Fruit fly (Drosophila melanogaster): ENCODE results near the gene zfh2.

The zfh2 gene

DNA sequence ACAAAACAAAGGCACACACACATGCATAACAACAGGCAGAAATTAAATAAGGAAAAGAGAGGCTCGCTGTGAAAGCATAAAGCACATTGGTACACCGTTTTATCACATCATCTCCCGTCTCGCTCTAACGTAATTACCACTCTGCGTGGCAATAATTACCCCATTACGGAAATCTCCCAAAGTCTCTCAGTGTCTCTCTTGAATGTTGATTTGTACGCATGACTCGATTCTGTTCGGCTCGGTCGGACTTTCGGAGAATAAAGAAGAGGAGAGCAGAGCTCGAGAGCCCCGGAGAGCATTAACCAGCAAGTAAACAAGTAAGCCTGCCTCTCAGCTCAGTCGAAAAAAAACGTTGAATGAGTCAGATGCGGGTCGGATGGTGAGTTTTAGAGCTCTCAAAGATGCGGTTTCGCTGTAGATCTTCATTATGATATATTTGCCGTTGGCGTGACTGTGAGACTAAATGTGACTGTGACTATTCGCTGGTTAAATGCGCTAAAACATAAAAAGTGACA, at the start of gene zfh2:
zfh2 (plus strand) TSS at position 332 of the 515 bp plus-strand sequence.
- TF ChIP-seq CG17801 (GFP tag; optimal IDR thresholded peaks at IDR 0.05; ENCODE audit: partially characterized antibody): no peak

DNA sequence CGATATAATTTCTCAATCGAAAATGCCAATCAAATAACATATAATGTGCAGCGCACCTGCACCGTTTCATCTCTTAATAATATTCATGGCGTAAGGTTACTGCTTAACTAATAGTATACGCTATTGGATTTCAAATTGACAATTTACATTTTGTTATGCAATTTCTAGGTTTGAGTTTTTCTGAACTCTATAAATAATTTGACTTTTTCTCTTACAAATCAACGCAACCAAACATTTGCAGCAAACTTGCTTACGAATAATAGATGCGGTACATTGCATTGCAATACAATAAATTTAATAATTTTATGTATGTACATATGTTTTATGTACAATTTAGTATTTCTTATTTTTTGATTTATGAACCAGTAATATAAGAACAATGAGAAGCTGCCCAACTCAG, 48.3 kb upstream of the zfh2 start:
- no peak for TF ChIP-seq CG17801 (GFP tag; optimal IDR thresholded peaks at IDR 0.05; ENCODE audit: partially characterized antibody)

DNA sequence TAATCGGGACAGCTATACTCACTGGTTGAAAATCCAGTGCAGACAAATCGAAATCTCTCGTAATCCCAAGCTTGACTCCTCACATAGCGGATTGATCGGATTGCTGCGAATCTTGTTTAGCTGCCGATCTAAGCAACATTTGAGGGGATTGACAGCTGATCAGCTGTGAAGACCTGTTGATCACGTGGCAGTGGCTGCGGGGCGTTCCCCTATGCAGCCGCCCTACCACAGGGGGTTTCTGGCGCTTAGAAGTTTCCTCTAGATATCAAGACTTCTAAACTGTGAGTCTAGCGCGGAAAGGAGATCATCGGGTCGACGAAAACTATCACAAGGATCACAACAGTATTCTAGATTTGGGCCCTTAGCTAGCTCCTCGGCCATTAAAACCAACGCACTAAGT, 43.0 kb upstream of the zfh2 start:
- no peak for TF ChIP-seq CG17801 (GFP tag; optimal IDR thresholded peaks at IDR 0.05; ENCODE audit: partially characterized antibody)

DNA sequence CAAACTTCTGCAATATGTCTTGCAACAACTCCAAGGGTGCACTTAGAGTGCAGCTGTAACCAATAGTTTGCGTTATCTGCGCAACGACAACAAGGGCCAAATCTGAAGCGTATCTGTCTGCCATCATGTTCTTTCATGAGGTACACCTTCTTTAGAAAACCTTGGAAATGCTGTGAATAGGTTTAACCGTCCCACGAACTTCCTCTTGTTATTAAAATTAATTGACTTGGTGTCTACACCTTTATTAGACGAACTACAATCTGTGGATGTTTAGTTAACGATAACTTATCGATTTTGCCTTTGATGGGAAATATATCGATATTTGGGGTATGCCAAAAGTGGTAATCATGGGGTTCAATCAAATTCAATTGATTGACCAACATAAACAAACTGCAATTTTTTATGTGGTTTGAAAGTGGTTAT, 35.1 kb upstream of the zfh2 start, which contains the start of gene Taf3:
Taf3 (minus strand) TSS at position 286 of the 423 bp plus-strand sequence.
- TF ChIP-seq CG17801 (GFP tag; optimal IDR thresholded peaks at IDR 0.05; ENCODE audit: partially characterized antibody): peak; percentile 3

DNA sequence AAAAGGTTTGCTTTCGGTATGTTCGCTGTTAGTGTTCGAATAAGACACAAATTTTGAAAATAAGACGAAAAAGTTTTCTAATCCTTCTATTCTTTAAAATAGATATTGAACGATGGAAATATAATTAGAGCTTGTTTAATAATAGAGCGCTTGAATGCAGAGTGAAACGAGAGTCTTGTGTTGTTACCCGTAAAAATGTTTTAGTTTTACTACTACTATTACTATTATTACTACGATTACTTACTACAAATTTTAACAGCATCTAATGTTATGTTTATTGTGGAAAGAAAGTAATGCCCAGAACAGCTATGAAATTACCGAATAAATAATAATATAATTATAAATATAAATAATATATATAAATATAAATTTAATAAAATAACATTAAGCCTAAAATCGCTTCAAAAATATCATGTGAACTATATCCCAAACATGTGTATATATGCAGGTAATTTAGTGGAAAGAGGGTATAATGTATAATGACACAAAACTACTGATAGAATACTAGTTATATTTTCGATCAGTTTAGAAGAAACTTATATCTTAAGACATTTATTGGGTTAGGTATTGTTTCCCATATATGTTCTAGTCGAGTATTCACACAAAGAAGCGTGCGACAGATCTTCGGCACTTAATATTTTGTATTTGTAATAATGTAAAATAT, 34.5 kb upstream of the zfh2 start, which contains the start of gene CG33941:
CG33941 (plus strand) TSS at position 522 of the 664 bp plus-strand sequence.
- TF ChIP-seq CG17801 (GFP tag; optimal IDR thresholded peaks at IDR 0.05; ENCODE audit: partially characterized antibody): no peak

DNA sequence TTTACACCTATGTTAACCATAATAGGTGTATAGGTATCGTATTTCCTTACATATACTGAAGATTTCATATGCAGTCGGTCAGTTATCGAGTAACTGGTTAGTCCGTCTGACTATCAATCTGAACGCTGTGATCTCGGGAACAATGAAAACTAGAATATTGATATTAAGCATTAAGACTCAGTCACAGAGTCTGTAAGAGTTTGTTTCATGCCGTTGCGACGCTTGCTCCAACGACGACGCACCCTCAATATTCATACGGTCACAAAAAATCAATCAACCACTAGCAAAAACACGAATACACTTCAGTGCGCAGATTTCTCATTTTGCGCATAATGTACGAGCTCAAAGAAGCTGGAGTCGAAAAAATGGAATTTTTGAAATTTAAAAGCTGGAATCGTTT, 33.6 kb upstream of the zfh2 start:
- no peak for TF ChIP-seq CG17801 (GFP tag; optimal IDR thresholded peaks at IDR 0.05; ENCODE audit: partially characterized antibody)

DNA sequence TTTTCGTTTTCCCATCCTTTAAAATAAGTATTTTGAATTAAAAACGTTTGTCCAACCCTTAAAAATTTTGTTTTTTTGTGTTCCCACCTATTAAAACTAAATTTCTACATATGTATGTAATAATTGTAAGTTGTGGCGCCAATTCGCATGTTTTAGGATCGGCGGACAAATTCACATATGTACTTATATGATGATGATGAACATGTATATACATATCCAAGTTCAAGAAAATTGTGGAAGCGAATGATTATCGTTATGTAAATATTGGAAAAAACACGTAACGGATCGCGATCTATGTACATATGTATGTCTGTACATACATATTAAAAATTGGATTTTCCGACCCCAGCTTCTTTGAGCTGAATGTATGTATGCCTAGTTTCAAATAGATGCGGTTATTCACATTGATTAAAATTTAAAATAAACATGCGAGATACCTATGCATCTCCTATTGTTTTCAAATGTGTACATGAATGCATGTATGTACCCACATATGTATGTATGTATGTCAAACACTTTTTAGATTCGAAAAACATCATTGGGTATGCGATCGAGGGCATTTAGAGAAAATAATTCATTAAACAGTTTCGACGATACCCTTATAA, 32.9 kb upstream of the zfh2 start:
- TF ChIP-seq CG17801 (GFP tag; optimal IDR thresholded peaks at IDR 0.05; ENCODE audit: partially characterized antibody): no peak

DNA sequence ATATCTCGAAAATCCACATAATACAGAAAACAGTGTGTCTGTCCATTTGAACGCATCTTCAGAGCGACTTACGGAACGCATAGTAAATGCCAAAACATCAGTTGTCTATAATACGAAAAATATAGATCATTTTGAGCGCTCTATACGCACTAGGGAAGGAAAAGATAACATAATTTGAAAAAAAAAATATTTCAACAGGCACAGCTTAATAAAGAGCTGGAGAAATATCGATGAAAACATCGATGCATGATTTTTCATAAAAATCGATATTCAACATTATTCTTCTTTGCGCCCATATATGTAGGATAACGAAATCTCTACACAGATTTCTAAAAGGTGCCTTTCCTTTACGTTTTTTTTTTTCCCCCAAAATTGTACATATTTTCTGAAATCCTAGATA, 19.9 kb upstream of the zfh2 start:
- no peak for TF ChIP-seq CG17801 (GFP tag; optimal IDR thresholded peaks at IDR 0.05; ENCODE audit: partially characterized antibody)

DNA sequence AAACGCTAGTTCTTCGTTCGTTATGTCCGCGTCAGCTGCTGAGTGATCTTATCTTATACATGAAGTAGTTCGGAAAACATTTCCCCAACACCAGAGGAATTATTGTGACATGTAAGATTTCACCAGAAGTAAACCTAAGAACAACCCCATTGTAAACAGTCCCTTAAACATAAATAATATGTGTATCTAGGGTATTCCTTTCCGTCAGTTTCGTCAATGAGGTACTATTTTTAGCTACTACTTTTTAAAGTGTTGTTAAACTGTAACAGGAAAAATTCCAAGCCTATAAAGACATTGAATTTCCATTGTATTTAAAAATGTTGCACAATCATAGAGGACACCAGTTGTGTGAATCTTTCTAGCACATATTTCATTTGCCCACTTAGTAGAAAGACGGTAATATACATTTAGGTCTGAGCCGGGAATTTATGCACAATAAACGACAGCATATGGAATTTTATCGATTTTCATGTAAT, 18.9 kb upstream of the zfh2 start:
- no peak for TF ChIP-seq CG17801 (GFP tag; optimal IDR thresholded peaks at IDR 0.05; ENCODE audit: partially characterized antibody)

DNA sequence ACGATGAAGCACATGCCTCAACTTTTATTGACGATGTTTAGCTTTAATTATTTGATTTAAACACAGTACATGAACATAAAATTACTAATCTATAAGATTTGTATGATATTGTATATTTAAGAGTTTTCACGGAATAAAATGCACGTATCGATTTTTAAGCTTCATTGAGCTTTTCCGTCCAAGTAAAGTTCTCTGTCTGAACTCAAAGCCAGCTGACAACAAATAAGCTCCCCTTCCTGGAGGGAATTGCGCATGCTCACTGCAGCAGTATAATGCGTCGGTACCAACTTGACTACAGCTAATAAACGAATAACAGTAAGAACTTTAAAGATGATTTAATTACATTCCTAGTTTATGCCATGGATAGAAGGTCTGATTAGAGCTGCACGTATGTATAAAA, 18.0 kb upstream of the zfh2 start:
- TF ChIP-seq CG17801 (GFP tag; optimal IDR thresholded peaks at IDR 0.05; ENCODE audit: partially characterized antibody): no peak

DNA sequence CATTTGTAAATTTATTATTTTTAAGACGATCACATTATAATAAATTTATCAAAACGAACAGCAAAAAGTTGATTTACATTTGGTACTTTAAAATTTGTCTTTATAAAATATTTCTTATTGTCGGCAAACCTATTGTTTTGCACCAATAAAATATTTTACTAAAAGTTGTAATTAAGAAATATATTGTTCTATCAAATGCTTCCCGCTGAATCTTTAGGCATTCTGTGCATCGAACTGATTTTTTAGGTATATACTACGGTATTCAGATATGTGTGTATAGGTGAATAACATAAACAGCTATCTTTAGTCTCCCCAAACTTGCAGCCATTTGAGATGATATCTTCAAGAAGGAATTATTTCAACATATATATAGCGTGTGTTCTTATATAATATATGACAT, 15.8 kb upstream of the zfh2 start:
- no peak for TF ChIP-seq CG17801 (GFP tag; optimal IDR thresholded peaks at IDR 0.05; ENCODE audit: partially characterized antibody)

DNA sequence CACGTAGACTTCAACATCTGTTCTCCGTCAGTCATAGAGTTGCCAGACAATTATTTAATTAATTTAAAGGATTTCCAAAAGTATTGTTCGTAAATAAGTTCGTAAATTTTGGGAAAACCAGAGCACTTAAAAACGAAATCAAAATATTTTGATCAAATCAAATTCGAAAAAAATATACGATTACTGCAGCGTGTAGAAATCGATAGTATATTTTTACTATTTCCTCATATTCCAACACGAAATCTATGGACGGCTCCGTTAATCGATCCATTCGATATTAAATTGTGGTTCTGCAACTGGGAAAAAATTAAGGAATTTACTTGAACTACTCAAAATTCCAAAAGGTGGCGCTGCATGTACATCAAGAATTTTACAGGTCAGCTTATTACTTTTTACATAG, 15.2 kb upstream of the zfh2 start:
- TF ChIP-seq CG17801 (GFP tag; optimal IDR thresholded peaks at IDR 0.05; ENCODE audit: partially characterized antibody): no peak

DNA sequence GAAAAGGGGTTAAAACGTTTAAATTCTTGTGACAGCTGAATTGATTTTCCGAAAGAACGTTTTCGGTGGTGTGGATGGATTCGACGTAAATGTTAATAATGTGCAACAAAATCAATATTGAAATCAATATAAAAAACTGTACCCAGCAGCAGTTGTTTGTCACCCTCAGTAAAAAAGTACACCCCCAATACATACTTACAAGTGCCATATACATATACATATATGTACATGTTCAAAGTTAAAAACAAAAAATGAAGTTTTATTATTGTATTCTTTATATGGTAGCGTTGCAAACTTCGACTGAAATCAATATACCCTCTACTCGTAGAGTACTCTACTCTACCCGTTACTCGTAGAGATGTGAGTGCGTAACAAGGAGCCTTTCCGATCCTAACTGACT, 14.1 kb upstream of the zfh2 start:
- no peak for TF ChIP-seq CG17801 (GFP tag; optimal IDR thresholded peaks at IDR 0.05; ENCODE audit: partially characterized antibody)

DNA sequence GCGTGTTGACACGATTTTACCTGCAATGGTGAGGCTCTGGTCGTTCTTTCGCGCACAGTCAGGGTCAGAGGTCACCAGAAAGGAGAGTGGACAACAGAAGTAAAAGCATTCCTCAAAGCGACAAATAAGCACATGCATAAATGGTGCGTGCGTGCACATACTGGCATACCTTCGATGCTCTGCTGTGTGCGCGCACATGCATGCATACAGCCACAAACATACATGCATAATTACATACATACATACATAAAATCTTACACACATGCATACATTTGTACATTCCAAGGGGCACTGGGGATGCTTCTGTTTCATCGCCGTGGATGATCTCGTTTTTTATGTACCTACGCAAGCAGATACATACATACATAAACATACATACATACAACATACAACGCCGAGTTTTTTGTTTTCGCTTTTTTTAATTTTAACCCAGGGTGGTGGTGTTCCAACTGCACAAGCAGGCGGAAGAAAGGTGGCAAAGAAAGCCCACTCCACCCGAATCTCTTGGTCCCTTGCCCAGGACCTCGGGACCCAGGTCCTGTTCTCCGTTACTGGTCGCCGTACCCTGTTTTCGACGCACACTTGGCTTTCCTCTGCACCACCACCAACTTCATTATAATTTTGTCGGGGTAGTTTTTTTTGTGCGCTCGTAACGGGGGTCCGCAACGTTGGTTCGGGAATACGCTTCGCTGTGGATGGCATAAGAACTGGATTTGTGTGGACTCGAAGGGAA, 12.6 kb upstream of the zfh2 start, which contains the start of gene Asator:
Asator (minus strand) TSS at position 167 of the 733 bp plus-strand sequence.
- TF ChIP-seq CG17801 (GFP tag; optimal IDR thresholded peaks at IDR 0.05; ENCODE audit: partially characterized antibody): no peak

DNA sequence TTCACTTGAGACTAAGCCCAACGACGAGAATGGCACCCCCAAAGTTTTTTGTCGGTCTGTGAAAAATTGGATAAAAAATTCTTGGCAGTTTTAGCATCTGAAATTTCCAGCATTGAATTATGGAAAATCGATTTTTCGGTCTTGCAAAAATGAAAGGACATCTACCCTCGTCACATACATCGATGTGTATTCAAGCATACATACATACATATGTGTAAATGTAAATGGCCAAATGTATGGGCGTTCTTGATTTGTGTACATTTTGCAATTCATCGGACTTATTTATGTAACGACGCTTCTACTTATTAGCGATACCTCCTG, 12.1 kb upstream of the zfh2 start:
- TF ChIP-seq CG17801 (GFP tag; optimal IDR thresholded peaks at IDR 0.05; ENCODE audit: partially characterized antibody): no peak

DNA sequence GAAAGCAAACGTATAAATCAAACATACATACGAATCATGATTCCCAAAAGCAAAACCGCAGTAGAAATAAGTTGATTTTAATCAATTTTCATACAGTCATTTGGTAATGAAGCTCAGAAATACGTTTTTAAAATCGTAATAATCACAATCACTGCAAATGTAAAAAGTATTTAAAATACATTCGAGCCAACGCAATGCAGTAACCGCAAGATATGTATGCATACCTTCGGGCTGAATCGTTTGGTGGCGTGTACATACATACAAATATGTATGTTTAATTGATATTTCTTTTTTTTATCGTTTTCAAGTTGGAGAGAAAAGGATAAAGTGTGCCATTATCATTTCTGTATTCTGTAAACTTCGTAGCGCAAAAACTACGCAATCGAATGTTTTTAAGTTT, 11.5 kb upstream of the zfh2 start:
- TF ChIP-seq CG17801 (GFP tag; optimal IDR thresholded peaks at IDR 0.05; ENCODE audit: partially characterized antibody): no peak
